Worm (Caenorhabditis elegans): ENCODE measurements around the gene srh-288.
A peak's percentile ranks its signal among the peaks of the same experiment; 100 is the strongest.

The srh-288 gene

DNA sequence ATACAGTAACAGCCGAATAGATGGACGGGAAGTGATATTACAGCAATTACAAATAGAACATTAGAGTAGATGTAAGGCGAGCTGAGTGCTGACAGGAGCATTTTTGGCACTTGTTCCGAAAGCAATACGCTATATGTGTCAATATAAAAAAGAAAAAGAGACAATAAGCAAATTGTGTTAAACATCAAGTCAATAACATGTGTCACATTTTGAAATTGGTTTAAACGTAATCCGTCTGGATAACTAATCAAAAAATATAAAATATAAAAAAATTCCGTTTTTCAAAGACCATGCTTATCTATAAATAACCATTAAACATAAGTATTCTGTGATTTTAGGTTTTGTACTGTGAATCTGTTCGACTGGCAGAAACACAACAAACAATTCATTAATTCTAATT lies at the start of gene srh-288:
srh-288 (minus strand) TSS at position 101 of the 400 bp plus-strand sequence.
- TF ChIP-seq med-1 (GFP tag; optimal IDR thresholded peaks at IDR 0.05; ENCODE audit: insufficient read depth), result no peak
- no peak for TF ChIP-seq cog-1 (tag; optimal IDR thresholded peaks at IDR 0.05)
- no peak for TF ChIP-seq ztf-23 (GFP tag; IDR thresholded peaks at IDR 0.05)
- TF ChIP-seq tab-1 (GFP tag; IDR thresholded peaks at IDR 0.05), result no peak
- no peak for TF ChIP-seq ref-1 (GFP tag; conservative IDR thresholded peaks at IDR 0.05)
- TF ChIP-seq klf-2 (GFP tag; conservative IDR thresholded peaks at IDR 0.05), result no peak
- TF ChIP-seq ztf-29 (GFP tag; IDR thresholded peaks at IDR 0.05), result no peak
- TF ChIP-seq T22C8.4 (GFP tag; IDR thresholded peaks at IDR 0.05), result no peak
- TF ChIP-seq flt-1 (GFP tag; IDR thresholded peaks at IDR 0.05), result no peak

ce11 chrV:17844106-17844505 lies 48.6 kb upstream of the srh-288 start, which contains the start of gene srh-286:
TSS of gene srh-286 (minus strand) at chrV:17844206.
- TF ChIP-seq T22C8.4 (GFP tag; IDR thresholded peaks at IDR 0.05) (no peak), cog-1 (tag; optimal IDR thresholded peaks at IDR 0.05) (no peak), klf-2 (GFP tag; conservative IDR thresholded peaks at IDR 0.05) (no peak), flt-1 (GFP tag; IDR thresholded peaks at IDR 0.05) (no peak), med-1 (GFP tag; optimal IDR thresholded peaks at IDR 0.05; ENCODE audit: insufficient read depth) (no peak), tab-1 (GFP tag; IDR thresholded peaks at IDR 0.05) (no peak), ztf-29 (GFP tag; IDR thresholded peaks at IDR 0.05) (no peak), ref-1 (GFP tag; conservative IDR thresholded peaks at IDR 0.05) (no peak), ztf-23 (GFP tag; IDR thresholded peaks at IDR 0.05) (no peak)

DNA sequence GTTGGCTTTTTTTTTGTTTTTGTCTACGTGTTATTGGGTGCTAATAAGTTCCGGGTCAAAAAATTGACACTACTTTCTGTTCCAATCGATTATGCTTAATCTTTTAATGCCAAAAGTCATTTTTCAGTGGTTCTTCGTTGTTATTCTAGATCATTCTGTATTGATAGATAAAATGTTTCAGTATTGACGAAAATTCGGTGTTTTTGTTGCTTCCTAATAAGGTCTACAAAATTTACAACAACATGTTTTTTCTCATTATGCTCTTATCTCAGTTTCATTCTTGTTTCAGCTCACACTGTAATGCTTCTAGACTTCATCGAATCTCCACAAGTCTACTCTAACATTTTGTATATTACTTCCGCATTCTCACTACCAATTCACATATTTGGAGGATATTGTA lies 35.8 kb upstream of the srh-288 start, which contains the start of gene srh-303:
srh-303 (plus strand) TSS at position 301 of the 400 bp plus-strand sequence.
- TF ChIP-seq T22C8.4 (GFP tag; IDR thresholded peaks at IDR 0.05) (no peak), med-1 (GFP tag; optimal IDR thresholded peaks at IDR 0.05; ENCODE audit: insufficient read depth) (no peak), klf-2 (GFP tag; conservative IDR thresholded peaks at IDR 0.05) (no peak), ztf-23 (GFP tag; IDR thresholded peaks at IDR 0.05) (no peak), ztf-29 (GFP tag; IDR thresholded peaks at IDR 0.05) (no peak), ref-1 (GFP tag; conservative IDR thresholded peaks at IDR 0.05) (no peak), tab-1 (GFP tag; IDR thresholded peaks at IDR 0.05) (no peak), flt-1 (GFP tag; IDR thresholded peaks at IDR 0.05) (no peak), cog-1 (tag; optimal IDR thresholded peaks at IDR 0.05) (no peak)

DNA sequence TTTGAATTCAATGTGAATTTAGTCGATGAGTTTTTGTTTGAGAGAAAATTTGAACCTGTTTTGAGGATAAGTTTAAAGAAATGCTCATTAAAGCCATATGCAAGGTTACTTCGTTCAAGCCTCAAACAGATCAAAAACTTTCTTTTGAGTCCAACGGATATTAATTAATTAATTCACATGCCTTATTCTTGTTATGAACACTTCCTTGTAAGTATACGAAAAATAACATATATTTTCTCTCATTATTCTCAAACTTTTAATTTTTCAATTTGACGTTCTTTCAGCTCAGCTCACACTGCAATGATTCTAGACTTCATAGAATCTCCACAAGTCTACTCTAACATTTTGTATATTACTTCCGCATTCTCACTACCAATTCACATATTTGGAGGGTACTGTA lies 32.8 kb upstream of the srh-288 start, which contains the start of gene srh-304:
srh-304 (plus strand) TSS at position 301 of the 400 bp plus-strand sequence.
- TF ChIP-seq ref-1 (GFP tag; conservative IDR thresholded peaks at IDR 0.05) (no peak), T22C8.4 (GFP tag; IDR thresholded peaks at IDR 0.05) (no peak), tab-1 (GFP tag; IDR thresholded peaks at IDR 0.05) (no peak), flt-1 (GFP tag; IDR thresholded peaks at IDR 0.05) (no peak), cog-1 (tag; optimal IDR thresholded peaks at IDR 0.05) (no peak), ztf-23 (GFP tag; IDR thresholded peaks at IDR 0.05) (no peak), med-1 (GFP tag; optimal IDR thresholded peaks at IDR 0.05; ENCODE audit: insufficient read depth) (no peak), ztf-29 (GFP tag; IDR thresholded peaks at IDR 0.05) (no peak), klf-2 (GFP tag; conservative IDR thresholded peaks at IDR 0.05) (no peak)

DNA sequence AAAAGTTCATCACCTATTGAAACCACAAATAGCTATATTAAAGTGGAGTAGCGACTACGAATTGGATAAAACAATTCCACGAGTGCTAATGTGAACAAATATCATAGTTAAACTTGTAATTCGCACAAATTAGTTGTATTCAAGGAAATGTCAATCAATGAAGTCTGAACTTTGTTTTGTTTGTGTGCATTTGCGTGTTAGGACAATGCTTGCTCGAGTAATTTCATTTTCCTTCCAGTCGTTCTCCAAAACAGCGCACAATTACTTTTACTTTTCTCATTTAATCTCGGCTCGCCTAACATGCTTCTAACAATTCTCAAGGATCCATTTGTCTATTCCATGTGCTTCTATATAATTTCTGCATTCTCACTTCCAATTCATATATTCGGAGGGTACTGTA lies 29.1 kb upstream of the srh-288 start, which contains the start of gene srh-301:
srh-301 (plus strand) TSS at position 301 of the 400 bp plus-strand sequence.
- TF ChIP-seq ztf-29 (GFP tag; IDR thresholded peaks at IDR 0.05) (no peak), klf-2 (GFP tag; conservative IDR thresholded peaks at IDR 0.05) (no peak), ztf-23 (GFP tag; IDR thresholded peaks at IDR 0.05) (no peak), med-1 (GFP tag; optimal IDR thresholded peaks at IDR 0.05; ENCODE audit: insufficient read depth) (no peak), ref-1 (GFP tag; conservative IDR thresholded peaks at IDR 0.05) (no peak), flt-1 (GFP tag; IDR thresholded peaks at IDR 0.05) (no peak)

ce11 chrV:17821805-17822204 lies 26.2 kb upstream of the srh-288 start, which contains the start of gene srh-300:
TSS of gene srh-300 (plus strand) at chrV:17822105.
- TF ChIP-seq med-1 (GFP tag; optimal IDR thresholded peaks at IDR 0.05; ENCODE audit: insufficient read depth), result no peak
- TF ChIP-seq ztf-23 (GFP tag; IDR thresholded peaks at IDR 0.05), result no peak
- no peak for TF ChIP-seq klf-2 (GFP tag; conservative IDR thresholded peaks at IDR 0.05)
- TF ChIP-seq ztf-29 (GFP tag; IDR thresholded peaks at IDR 0.05), result no peak
- TF ChIP-seq tab-1 (GFP tag; IDR thresholded peaks at IDR 0.05), result no peak
- no peak for TF ChIP-seq T22C8.4 (GFP tag; IDR thresholded peaks at IDR 0.05)
- no peak for TF ChIP-seq cog-1 (tag; optimal IDR thresholded peaks at IDR 0.05)
- TF ChIP-seq ref-1 (GFP tag; conservative IDR thresholded peaks at IDR 0.05), result no peak
- TF ChIP-seq flt-1 (GFP tag; IDR thresholded peaks at IDR 0.05), result no peak

- TF ChIP-seq ztf-23 (GFP tag; IDR thresholded peaks at IDR 0.05) (0 out of 2 replicates have a peak, but pooled peaks have one; percentile 25), T22C8.4 (GFP tag; IDR thresholded peaks at IDR 0.05) (no peak), tab-1 (GFP tag; IDR thresholded peaks at IDR 0.05) (0 out of 2 replicates have a peak, but pooled peaks have one; percentile 52), ref-1 (GFP tag; conservative IDR thresholded peaks at IDR 0.05) (no peak), klf-2 (GFP tag; conservative IDR thresholded peaks at IDR 0.05) (no peak), ztf-29 (GFP tag; IDR thresholded peaks at IDR 0.05) (no peak), med-1 (GFP tag; optimal IDR thresholded peaks at IDR 0.05; ENCODE audit: insufficient read depth) (no peak), cog-1 (tag; optimal IDR thresholded peaks at IDR 0.05) (no peak), flt-1 (GFP tag; IDR thresholded peaks at IDR 0.05) (no peak)
Measured at ce11 chrV:17819704-17820103, 24.1 kb upstream of the srh-288 start.

ce11 chrV:17818567-17818966 lies 23.0 kb upstream of the srh-288 start, which contains the start of gene srh-298:
TSS of gene srh-298 (plus strand) at chrV:17818867.
- TF ChIP-seq klf-2 (GFP tag; conservative IDR thresholded peaks at IDR 0.05), result no peak
- TF ChIP-seq med-1 (GFP tag; optimal IDR thresholded peaks at IDR 0.05; ENCODE audit: insufficient read depth), result no peak
- TF ChIP-seq ztf-23 (GFP tag; IDR thresholded peaks at IDR 0.05), result no peak
- no peak for TF ChIP-seq cog-1 (tag; optimal IDR thresholded peaks at IDR 0.05)
- no peak for TF ChIP-seq T22C8.4 (GFP tag; IDR thresholded peaks at IDR 0.05)
- TF ChIP-seq ref-1 (GFP tag; conservative IDR thresholded peaks at IDR 0.05), result no peak
- no peak for TF ChIP-seq ztf-29 (GFP tag; IDR thresholded peaks at IDR 0.05)
- TF ChIP-seq tab-1 (GFP tag; IDR thresholded peaks at IDR 0.05), result no peak
- no peak for TF ChIP-seq flt-1 (GFP tag; IDR thresholded peaks at IDR 0.05)

ce11 chrV:17812127-17812526 lies 16.6 kb upstream of the srh-288 start:
- TF ChIP-seq klf-2 (GFP tag; conservative IDR thresholded peaks at IDR 0.05) (no peak), tab-1 (GFP tag; IDR thresholded peaks at IDR 0.05) (no peak), ztf-23 (GFP tag; IDR thresholded peaks at IDR 0.05) (no peak), ztf-29 (GFP tag; IDR thresholded peaks at IDR 0.05) (no peak)
